Fruit fly (Drosophila melanogaster): ENCODE measurements around the gene wts.

- TF ChIP-seq CG8478 (optimal IDR thresholded peaks at IDR 0.05), result no peak
- TF ChIP-seq CTCF (optimal IDR thresholded peaks at IDR 0.05), result no peak
Measured at dm6 chr3R:30812023-30812345, 5.6 kb upstream of the wts start.
